Fruit fly (Drosophila melanogaster) ovary, adult (tissue): Measurements from ENCODE around the gene CG13297.

ENCODE experiments used
- CG17801 ChIP-seq: fragments of 200-800 bp; optimal IDR thresholded peaks from 2 replicates; lab custom pipeline; 2019; ENCODE audit warnings: missing biosample characterization, mild to moderate bottlenecking, missing genetic modification characterization, moderate library complexity; ENCODE audit not compliant: partially characterized antibody

CG13297 gene

dm6 chr3L:6133546-6133945 is 23.6 kb downstream of the CG13297 start, which contains the start of gene Lcp65Ag2:
Gene Lcp65Ag2, minus strand, starts transcription at chr3L:6133593.
- TF ChIP-seq CG17801 (GFP tag; lab: Kevin White, UChicago): no peak

DNA sequence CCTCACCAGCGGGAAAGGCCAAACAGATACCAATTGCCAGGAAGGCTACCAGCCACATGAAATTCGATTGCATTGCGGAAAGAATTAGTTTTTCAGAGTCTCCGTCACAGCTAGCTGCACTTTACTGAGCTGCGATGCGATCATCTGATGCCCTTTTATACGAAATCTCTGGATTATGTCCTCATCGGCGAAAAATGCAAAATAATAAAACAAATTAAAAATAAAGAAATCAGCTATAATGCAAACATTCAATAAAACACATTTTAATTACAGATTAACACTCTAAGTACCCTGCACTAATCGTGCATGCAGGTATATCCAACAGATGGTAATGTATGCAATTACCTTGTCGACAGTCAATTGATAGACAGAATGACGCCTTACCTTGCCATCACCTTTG is 25.2 kb downstream of the CG13297 start, which contains the start of gene Cpr65Au:
Gene Cpr65Au (minus strand): TSS at position 101 of the 400 bp plus-strand sequence.
- TF ChIP-seq CG17801 (GFP tag; lab: Kevin White, UChicago): no peak

DNA sequence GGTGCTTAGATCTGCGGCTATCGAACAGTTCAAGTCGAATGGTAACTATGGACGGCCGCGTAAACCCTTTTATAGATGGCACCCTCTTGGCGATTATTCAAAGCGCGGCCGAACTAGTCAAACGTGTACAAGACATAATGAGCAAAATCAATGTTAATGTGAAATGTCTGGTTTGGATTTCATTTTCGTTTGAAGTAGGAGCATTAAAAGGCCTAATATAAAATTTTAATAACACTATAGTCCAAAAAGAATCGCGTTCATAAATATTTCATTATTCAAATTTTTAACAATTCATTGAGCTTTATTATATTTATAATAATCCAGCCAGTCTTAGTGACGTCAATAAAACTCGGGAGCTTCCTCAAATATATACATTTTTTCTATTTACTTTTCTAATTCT is 26.2 kb downstream of the CG13297 start, which contains the start of gene Lcp65Ag3:
Gene Lcp65Ag3 (minus strand): TSS at position 46 of the 400 bp plus-strand sequence.
- TF ChIP-seq CG17801 (GFP tag; lab: Kevin White, UChicago): no peak

- TF ChIP-seq CG17801 (GFP tag; lab: Kevin White, UChicago): no peak
These were observed 27.6 kb downstream of the CG13297 start for dm6 chr3L:6129591-6129990.

DNA sequence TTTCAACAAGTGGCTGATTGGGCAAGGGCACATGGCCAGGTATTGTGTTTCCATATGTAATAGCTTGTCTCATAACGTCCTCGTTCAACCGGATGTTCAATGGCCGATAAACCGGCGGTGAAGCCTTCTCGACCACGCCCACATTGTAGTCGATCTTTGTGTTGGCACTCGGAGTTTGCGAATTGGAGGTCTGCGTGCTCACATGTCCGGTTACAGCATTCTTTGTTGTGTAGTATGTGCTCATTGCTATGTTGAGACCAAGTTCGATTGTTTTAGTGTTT is 31.8 kb downstream of the CG13297 start:
- no peak for TF ChIP-seq CG17801 (GFP tag; lab: Kevin White, UChicago)

DNA sequence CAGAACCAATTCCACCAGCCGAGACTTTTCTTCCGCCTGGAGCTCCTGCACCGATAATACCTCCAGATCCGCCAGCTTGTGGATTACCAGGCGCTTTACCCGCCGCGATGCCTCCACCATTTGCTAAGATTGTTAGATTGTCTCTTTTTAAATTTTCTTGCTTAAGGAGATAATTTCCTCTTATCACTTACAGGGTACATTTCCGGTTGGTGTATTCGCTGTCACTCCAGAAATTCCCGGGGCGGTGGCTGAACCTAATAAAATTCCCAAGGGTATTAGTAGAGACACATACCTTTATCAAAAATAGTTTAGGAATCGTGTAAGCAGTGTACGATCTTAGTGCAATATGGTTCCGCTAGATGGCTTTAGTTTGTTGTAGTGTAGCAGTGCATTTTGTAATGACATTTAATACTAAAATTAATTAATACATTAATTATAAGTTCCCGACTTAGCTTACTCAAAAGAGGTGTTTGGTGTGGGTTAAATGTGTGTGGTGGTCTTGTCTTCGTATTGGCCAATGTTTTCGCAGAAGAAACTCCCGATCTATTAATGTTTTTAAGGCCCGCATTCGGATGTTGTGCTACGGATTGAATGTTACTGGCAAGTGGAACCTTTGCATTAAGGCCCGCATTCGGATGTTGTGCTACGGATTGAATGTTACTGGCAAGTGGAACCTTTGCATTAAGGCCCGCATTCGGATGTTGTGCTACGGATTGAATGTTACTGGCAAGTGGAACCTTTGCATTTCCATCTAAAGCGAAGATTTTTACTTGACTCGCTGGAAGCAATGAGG is 32.4 kb downstream of the CG13297 start:
- TF ChIP-seq CG17801 (GFP tag; lab: Kevin White, UChicago): no peak

dm6 chr3L:6116881-6117280 is 40.3 kb downstream of the CG13297 start:
- no peak for TF ChIP-seq CG17801 (GFP tag; lab: Kevin White, UChicago)

dm6 chr3L:6115505-6115904 is 41.7 kb downstream of the CG13297 start:
- TF ChIP-seq CG17801 (GFP tag; lab: Kevin White, UChicago): no peak

DNA sequence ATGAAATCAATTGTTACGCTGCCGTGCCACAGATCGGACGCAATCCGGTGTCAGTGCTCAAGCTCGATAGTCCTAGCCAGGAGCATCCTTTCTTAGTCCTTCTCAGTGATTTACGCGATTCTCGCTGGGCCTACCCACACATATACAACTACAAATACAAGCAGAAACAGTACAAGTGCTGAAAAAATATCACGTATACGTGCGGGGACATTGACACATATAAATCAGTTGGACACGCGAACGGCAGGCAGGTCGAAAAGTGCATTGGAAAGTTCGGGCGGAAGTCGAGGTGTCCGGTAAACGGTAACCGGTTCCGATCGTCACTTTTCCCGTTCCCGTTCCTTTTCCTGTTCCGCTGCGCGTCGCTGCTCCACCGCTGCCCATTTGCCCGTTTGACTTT is 45.7 kb downstream of the CG13297 start:
- TF ChIP-seq CG17801 (GFP tag; lab: Kevin White, UChicago): no peak

- no peak for TF ChIP-seq CG17801 (GFP tag; lab: Kevin White, UChicago)
These were observed 46.3 kb downstream of the CG13297 start for dm6 chr3L:6110673-6111449.

- no peak for TF ChIP-seq CG17801 (GFP tag; lab: Kevin White, UChicago)
These were observed 48.7 kb downstream of the CG13297 start for dm6 chr3L:6108264-6109060.

DNA sequence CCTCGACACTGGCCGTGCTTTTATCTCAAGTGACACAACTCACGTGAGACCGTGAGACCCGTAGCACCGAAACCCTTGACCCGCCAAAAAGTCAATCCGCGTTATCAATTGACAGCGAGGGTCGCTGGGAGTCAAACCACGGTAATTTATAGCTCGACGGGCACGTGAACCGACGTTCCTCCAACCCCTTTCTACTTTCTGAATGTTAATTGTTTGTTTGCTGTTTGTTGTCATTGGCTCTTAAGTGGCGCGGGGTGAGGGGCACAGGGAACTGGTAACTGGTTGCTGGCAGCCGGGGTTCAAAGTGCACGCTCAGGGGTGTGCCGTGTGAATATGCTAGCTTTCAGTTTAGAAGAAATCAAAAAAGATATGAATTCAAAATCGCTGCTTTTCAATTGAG is 50.5 kb downstream of the CG13297 start:
- TF ChIP-seq CG17801 (GFP tag; lab: Kevin White, UChicago): no peak
